Fruit fly (Drosophila melanogaster): ENCODE measurements around the gene CG8500.

Gene CG8500

dm6 chr3R:9759360-9760191, 24.9 kb upstream of the CG8500 start, which contains the start of gene Mpi (continued):
- no peak for TF ChIP-seq ac (GFP tag; optimal IDR thresholded peaks at IDR 0.05)
- no peak for TF ChIP-seq CG7372 (GFP tag; IDR thresholded peaks at IDR 0.05)
- no peak for TF ChIP-seq C15 (GFP tag; IDR thresholded peaks at IDR 0.05)
- no peak for TF ChIP-seq CG17612 (GFP tag; IDR thresholded peaks at IDR 0.05)
- peak; percentile 81 for TF ChIP-seq sens (GFP tag)
- no peak for TF ChIP-seq Hr51 (GFP tag; optimal IDR thresholded peaks at IDR 0.05)
- no peak for TF ChIP-seq CG3726 (GFP tag; IDR thresholded peaks at IDR 0.05)
- TF ChIP-seq MBD-R2 (GFP tag; IDR thresholded peaks at IDR 0.05), result peak; percentile 73
- TF ChIP-seq CG3407 (GFP tag; optimal IDR thresholded peaks at IDR 0.05), result no peak
- no peak for TF ChIP-seq HLHmδ (GFP tag; optimal IDR thresholded peaks at IDR 0.05)
- no peak for TF ChIP-seq abd-A (tag; optimal IDR thresholded peaks at IDR 0.05)
- no peak for TF ChIP-seq CG6654 (GFP tag; optimal IDR thresholded peaks at IDR 0.05)
- TF ChIP-seq phol (tag; optimal IDR thresholded peaks at IDR 0.05), result peak; percentile 51
- no peak for TF ChIP-seq psq (GFP tag; optimal IDR thresholded peaks at IDR 0.05)
- TF ChIP-seq ERR (GFP tag; optimal IDR thresholded peaks at IDR 0.05), result peak; percentile 97
- TF ChIP-seq Sry-β (GFP tag; optimal IDR thresholded peaks at IDR 0.05), result no peak
- TF ChIP-seq CG17568 (GFP tag; optimal IDR thresholded peaks at IDR 0.05), result no peak
- TF ChIP-seq cas (GFP tag; IDR thresholded peaks at IDR 0.05), result no peak
- TF ChIP-seq CG1529 (GFP tag; optimal IDR thresholded peaks at IDR 0.05), result no peak
- TF ChIP-seq CG3163 (GFP tag; optimal IDR thresholded peaks at IDR 0.05), result no peak
- no peak for TF ChIP-seq CG10209 (GFP tag; optimal IDR thresholded peaks at IDR 0.05)
- peak; percentile 83 for TF ChIP-seq MESR4 (GFP tag; optimal IDR thresholded peaks at IDR 0.05)
- TF ChIP-seq slou (GFP tag; optimal IDR thresholded peaks at IDR 0.05), result no peak
- TF ChIP-seq ro (GFP tag; IDR thresholded peaks at IDR 0.05), result no peak
- peak; percentile 89 for TF ChIP-seq CG7357 (GFP tag; IDR thresholded peaks at IDR 0.05)
- TF ChIP-seq CG42726 (GFP tag; IDR thresholded peaks at IDR 0.05; ENCODE audit: partially characterized antibody), result no peak
- TF ChIP-seq HmgZ (tag; optimal IDR thresholded peaks at IDR 0.05), result peak; percentile 37
- TF ChIP-seq aop (GFP tag; IDR thresholded peaks at IDR 0.05), result no peak
- no peak for TF ChIP-seq wdn (GFP tag; IDR thresholded peaks at IDR 0.05)
- TF ChIP-seq dan (GFP tag; IDR thresholded peaks at IDR 0.05), result no peak
- TF ChIP-seq Doc2 (GFP tag; IDR thresholded peaks at IDR 0.05), result no peak
- no peak for TF ChIP-seq CG6765 (GFP tag; optimal IDR thresholded peaks at IDR 0.05)
- peak; percentile 56 for TF ChIP-seq CG34376 (GFP tag; optimal IDR thresholded peaks at IDR 0.05)
- no peak for TF ChIP-seq Bteb2 (GFP tag; optimal IDR thresholded peaks at IDR 0.05)
- TF ChIP-seq CG10565 (GFP tag; optimal IDR thresholded peaks at IDR 0.05), result no peak
- TF ChIP-seq tin (GFP tag; optimal IDR thresholded peaks at IDR 0.05), result no peak
- TF ChIP-seq CG8359 (GFP tag; optimal IDR thresholded peaks at IDR 0.05; ENCODE audit: borderline replicate concordance), result peak; percentile 100
- no peak for TF ChIP-seq CG31441 (GFP tag; IDR thresholded peaks at IDR 0.05)
- no peak for TF ChIP-seq caup (GFP tag; optimal IDR thresholded peaks at IDR 0.05; ENCODE audit: severe bottlenecking)
- no peak for TF ChIP-seq Poxn (GFP tag; IDR thresholded peaks at IDR 0.05)
- no peak for TF ChIP-seq Six4 (GFP tag; optimal IDR thresholded peaks at IDR 0.05)
- TF ChIP-seq tgo (GFP tag; IDR thresholded peaks at IDR 0.05), result no peak
- TF ChIP-seq Sox100B (GFP tag; optimal IDR thresholded peaks at IDR 0.05), result no peak
- TF ChIP-seq Antp (GFP tag; optimal IDR thresholded peaks at IDR 0.05), result no peak
- TF ChIP-seq CG7928 (GFP tag; optimal IDR thresholded peaks at IDR 0.05), result no peak
- TF ChIP-seq tna (GFP tag; IDR thresholded peaks at IDR 0.05; ENCODE audit: partially characterized antibody), result no peak
- no peak for TF ChIP-seq jigr1 (GFP tag; IDR thresholded peaks at IDR 0.05)
- no peak for TF ChIP-seq tap (tag; optimal IDR thresholded peaks at IDR 0.05)
- TF ChIP-seq CG18619 (GFP tag; optimal IDR thresholded peaks at IDR 0.05), result no peak
- no peak for TF ChIP-seq grn (GFP tag; optimal IDR thresholded peaks at IDR 0.05)

Data from whole organism, embryonic.